Worm (Caenorhabditis elegans) whole organism, L1 larva: ENCODE results near the gene F10C2.4.

Experiments
- C04F5.9 ChIP-seq: sonication (generic microtip); optimal IDR thresholded peaks from 2 replicates; lab custom pipeline; 2016; ENCODE audit warnings: missing genetic modification characterization, missing compliant biosample characterization
- C16A3.4 ChIP-seq: fragments of 150-350 bp; optimal IDR thresholded peaks from 2 replicates; lab custom pipeline; 2014; ENCODE audit warnings: missing biosample characterization, missing genetic modification characterization
- F16B12.6 ChIP-seq: fragments of 150-350 bp; optimal IDR thresholded peaks from 2 replicates; lab custom pipeline; 2014; ENCODE audit warnings: missing biosample characterization, missing genetic modification characterization
- Y116A8C.19 ChIP-seq: sonication (generic microtip); optimal IDR thresholded peaks from 2 replicates; lab custom pipeline; 2016; ENCODE audit warnings: missing compliant biosample characterization, missing genetic modification characterization, borderline replicate concordance
- aha-1 ChIP-seq: fragments of 150-350 bp; optimal IDR thresholded peaks from 2 replicates; lab custom pipeline; 2014; ENCODE audit warnings: missing biosample characterization, missing genetic modification characterization
- aly-2 ChIP-seq: fragments of 150-350 bp; optimal IDR thresholded peaks from 2 replicates; lab custom pipeline; 2014; ENCODE audit warnings: missing biosample characterization, missing genetic modification characterization
- blmp-1 ChIP-seq: fragments of 150-350 bp; optimal IDR thresholded peaks from 2 replicates; lab custom pipeline; 2014; ENCODE audit warnings: missing biosample characterization, missing genetic modification characterization
- ceh-82 ChIP-seq, 3 experiments: fragments of 150-350 bp in 1 of 3; sonication (generic microtip) in 2 of 3; optimal IDR thresholded peaks; 2 replicates each; lab custom pipeline; 2014 to 2017; ENCODE audit warnings: missing biosample characterization in 3 of 3, missing genetic modification characterization in 3 of 3
- ceh-88 ChIP-seq: fragments of 200-800 bp; sonication (Bioruptor generic); IDR thresholded peaks from 2 replicates; pipeline ENCODE4 v1.3.6; 2022; ENCODE audit warnings: missing genetic modification characterization, missing compliant biosample characterization
- ceh-90 ChIP-seq: sonication (generic microtip); optimal IDR thresholded peaks from 2 replicates; lab custom pipeline; 2016; ENCODE audit warnings: missing genetic modification characterization, missing compliant biosample characterization
- ces-1 ChIP-seq: fragments of 150-350 bp; optimal IDR thresholded peaks from 2 replicates; lab custom pipeline; 2014; ENCODE audit warnings: missing biosample characterization, missing genetic modification reagents, missing genetic modification characterization
- dpl-1 ChIP-seq, 3 experiments: fragments of 150-350 bp in 2 of 3; sonication (generic microtip) in 1 of 3; optimal IDR thresholded peaks; 2 replicates each; lab custom pipeline; 2014 to 2017; ENCODE audit warnings: missing biosample characterization in 3 of 3, missing genetic modification characterization in 3 of 3, missing genetic modification reagents in 3 of 3
- dsc-1 ChIP-seq: sonication (generic microtip); optimal IDR thresholded peaks from 2 replicates; lab custom pipeline; 2016; ENCODE audit warnings: mild to moderate bottlenecking, missing genetic modification characterization, missing compliant biosample characterization
- efl-3 ChIP-seq: fragments of 200-800 bp; sonication (Bioruptor generic); optimal IDR thresholded peaks from 2 replicates; lab custom pipeline; 2018; ENCODE audit warnings: mild to moderate bottlenecking, missing genetic modification characterization, missing compliant biosample characterization
- egl-13 ChIP-seq: sonication (generic microtip); optimal IDR thresholded peaks from 2 replicates; lab custom pipeline; 2016; ENCODE audit warnings: missing genotype, missing genetic modification reagents, missing genetic modification characterization, missing compliant biosample characterization
- elt-3 ChIP-seq, 6 experiments: fragments of 150-350 bp in 1 of 6; sonication (generic microtip); optimal IDR thresholded peaks; 2 replicates each; lab custom pipeline; 2017 to 2018; ENCODE audit warnings: missing biosample characterization in 6 of 6, missing genetic modification characterization in 6 of 6, inconsistent platforms in 1 of 6
- fkh-10 ChIP-seq: sonication (generic microtip); optimal IDR thresholded peaks from 2 replicates; lab custom pipeline; 2017; ENCODE audit warnings: missing biosample characterization, missing genetic modification reagents, missing genetic modification characterization
- fkh-4 ChIP-seq: sonication (generic microtip); optimal IDR thresholded peaks from 2 replicates; lab custom pipeline; 2016; ENCODE audit warnings: missing compliant biosample characterization, missing genetic modification characterization, borderline replicate concordance
- fos-1 ChIP-seq: fragments of 150-350 bp; optimal IDR thresholded peaks from 2 replicates; lab custom pipeline; 2014; ENCODE audit warnings: missing biosample characterization, missing genetic modification characterization
- hlh-17 ChIP-seq: fragments of 200-800 bp; sonication (Bioruptor generic); optimal IDR thresholded peaks from 2 replicates; lab custom pipeline; 2018; ENCODE audit warnings: missing genetic modification characterization, mild to moderate bottlenecking, missing compliant biosample characterization, moderate library complexity, borderline replicate concordance
- jun-1 ChIP-seq: fragments of 150-350 bp; optimal IDR thresholded peaks from 2 replicates; lab custom pipeline; 2014; ENCODE audit warnings: missing biosample characterization, missing genetic modification reagents, missing genetic modification characterization
- lin-14 ChIP-seq: fragments of 200-800 bp; sonication (Bioruptor generic); optimal IDR thresholded peaks from 2 replicates; lab custom pipeline; 2018; ENCODE audit warnings: mild to moderate bottlenecking, missing genetic modification characterization, moderate library complexity, missing compliant biosample characterization
- lin-15B ChIP-seq: fragments of 150-350 bp; sonication (generic microtip); optimal IDR thresholded peaks from 3 replicates; lab custom pipeline; 2014; ENCODE audit warnings: missing biosample characterization, missing genetic modification characterization
- lir-3 ChIP-seq: sonication (generic microtip); optimal IDR thresholded peaks from 2 replicates; lab custom pipeline; 2016; ENCODE audit warnings: mild to moderate bottlenecking, missing genetic modification characterization, moderate library complexity, missing compliant biosample characterization; ENCODE audit not compliant: poor library complexity
- lsy-2 ChIP-seq, 2 experiments: fragments of 150-350 bp; optimal IDR thresholded peaks; 2 replicates each; lab custom pipeline; 2014; ENCODE audit warnings: missing biosample characterization in 2 of 2, missing genetic modification characterization in 2 of 2
- mef-2 ChIP-seq: fragments of 150-350 bp; optimal IDR thresholded peaks from 2 replicates; lab custom pipeline; 2014; ENCODE audit warnings: missing biosample characterization, missing genetic modification characterization
- mep-1 ChIP-seq: fragments of 150-350 bp; optimal IDR thresholded peaks from 2 replicates; lab custom pipeline; 2014; ENCODE audit warnings: missing biosample characterization, missing genetic modification characterization
- nhr-11 ChIP-seq: fragments of 150-350 bp; optimal IDR thresholded peaks from 2 replicates; lab custom pipeline; 2014; ENCODE audit warnings: missing biosample characterization, missing genetic modification characterization
- nhr-19 ChIP-seq: fragments of 200-800 bp; sonication (Bioruptor generic); conservative IDR thresholded peaks from 2 replicates; pipeline ENCODE4 v1.3.6; 2022; ENCODE audit warnings: missing genetic modification characterization, missing compliant biosample characterization
- nhr-20 ChIP-seq: sonication (generic microtip); optimal IDR thresholded peaks from 2 replicates; lab custom pipeline; 2016; ENCODE audit warnings: mild to moderate bottlenecking, missing genetic modification characterization, missing compliant biosample characterization
- nhr-237 ChIP-seq: fragments of 150-350 bp; optimal IDR thresholded peaks from 2 replicates; lab custom pipeline; 2014; ENCODE audit warnings: missing biosample characterization, missing genetic modification characterization
- nhr-28 ChIP-seq: fragments of 150-350 bp; optimal IDR thresholded peaks from 2 replicates; lab custom pipeline; 2014; ENCODE audit warnings: missing biosample characterization, missing genetic modification characterization
- nhr-47 ChIP-seq: sonication (generic microtip); optimal IDR thresholded peaks from 2 replicates; lab custom pipeline; 2016; ENCODE audit warnings: mild to moderate bottlenecking, missing genetic modification characterization, moderate library complexity, missing compliant biosample characterization
- nhr-71 ChIP-seq: sonication (generic microtip); optimal IDR thresholded peaks from 2 replicates; lab custom pipeline; 2016; ENCODE audit warnings: mild to moderate bottlenecking, missing genetic modification characterization, moderate library complexity, missing compliant biosample characterization
- nhr-77 ChIP-seq: fragments of 150-350 bp; optimal IDR thresholded peaks from 2 replicates; lab custom pipeline; 2014; ENCODE audit warnings: missing biosample characterization, missing genetic modification characterization
- nhr-84 ChIP-seq: sonication (generic microtip); optimal IDR thresholded peaks from 2 replicates; lab custom pipeline; 2017; ENCODE audit warnings: missing biosample characterization, missing genetic modification characterization
- nhr-85 ChIP-seq: sonication (generic microtip); peaks from one replicate; lab custom pipeline; 2016; ENCODE audit warnings: missing genetic modification characterization, inconsistent platforms, missing compliant biosample characterization
- pqm-1 ChIP-seq: sonication (generic microtip); optimal IDR thresholded peaks from 3 replicates; lab custom pipeline; 2017; ENCODE audit warnings: missing biosample characterization, missing genetic modification characterization
- rnt-1 ChIP-seq: sonication (generic microtip); optimal IDR thresholded peaks from 2 replicates; lab custom pipeline; 2016; ENCODE audit warnings: mild to moderate bottlenecking, missing genetic modification characterization, moderate library complexity, missing compliant biosample characterization
- skn-1 ChIP-seq: fragments of 150-350 bp; optimal IDR thresholded peaks from 2 replicates; lab custom pipeline; 2014; ENCODE audit warnings: missing biosample characterization, missing genetic modification characterization
- snu-23 ChIP-seq: sonication (generic microtip); optimal IDR thresholded peaks from 2 replicates; lab custom pipeline; 2016; ENCODE audit warnings: missing genetic modification characterization, missing compliant biosample characterization
- sox-4 ChIP-seq: sonication (generic microtip); optimal IDR thresholded peaks from 2 replicates; lab custom pipeline; 2016; ENCODE audit warnings: missing genetic modification characterization, missing compliant biosample characterization
- tbx-2 ChIP-seq: sonication (generic microtip); optimal IDR thresholded peaks from 2 replicates; lab custom pipeline; 2016; ENCODE audit warnings: missing genetic modification characterization, missing compliant biosample characterization
- tlp-1 ChIP-seq: fragments of 150-350 bp; optimal IDR thresholded peaks from 2 replicates; lab custom pipeline; 2014; ENCODE audit warnings: missing biosample characterization, missing genetic modification characterization
- unc-130 ChIP-seq: fragments of 150-350 bp; optimal IDR thresholded peaks from 2 replicates; lab custom pipeline; 2017; ENCODE audit warnings: missing biosample characterization, missing genetic modification characterization, inconsistent platforms
- unc-30 ChIP-seq: sonication (generic microtip); optimal IDR thresholded peaks from 2 replicates; lab custom pipeline; 2017; ENCODE audit warnings: missing biosample characterization, missing genetic modification characterization
- unc-62 ChIP-seq: fragments of 150-350 bp; optimal IDR thresholded peaks from 2 replicates; lab custom pipeline; 2014; ENCODE audit warnings: missing biosample characterization, missing genetic modification reagents, missing genetic modification characterization
- unc-86 ChIP-seq: sonication (generic microtip); optimal IDR thresholded peaks from 2 replicates; lab custom pipeline; 2016; ENCODE audit warnings: missing genetic modification characterization, missing compliant biosample characterization
- vab-15 ChIP-seq: sonication (generic microtip); optimal IDR thresholded peaks from 2 replicates; lab custom pipeline; 2017; ENCODE audit warnings: missing genotype, mild to moderate bottlenecking, missing genetic modification characterization, missing compliant biosample characterization
- xbp-1 ChIP-seq: sonication (generic microtip); optimal IDR thresholded peaks from 2 replicates; lab custom pipeline; 2016; ENCODE audit warnings: missing genetic modification characterization, missing compliant biosample characterization
- zag-1 ChIP-seq: fragments of 150-350 bp; optimal IDR thresholded peaks from 2 replicates; lab custom pipeline; 2014; ENCODE audit warnings: missing biosample characterization, missing genetic modification characterization
- ztf-4 ChIP-seq: fragments of 150-350 bp; optimal IDR thresholded peaks from 2 replicates; lab custom pipeline; 2014; ENCODE audit warnings: missing biosample characterization, missing genetic modification characterization

Gene F10C2.4

DNA sequence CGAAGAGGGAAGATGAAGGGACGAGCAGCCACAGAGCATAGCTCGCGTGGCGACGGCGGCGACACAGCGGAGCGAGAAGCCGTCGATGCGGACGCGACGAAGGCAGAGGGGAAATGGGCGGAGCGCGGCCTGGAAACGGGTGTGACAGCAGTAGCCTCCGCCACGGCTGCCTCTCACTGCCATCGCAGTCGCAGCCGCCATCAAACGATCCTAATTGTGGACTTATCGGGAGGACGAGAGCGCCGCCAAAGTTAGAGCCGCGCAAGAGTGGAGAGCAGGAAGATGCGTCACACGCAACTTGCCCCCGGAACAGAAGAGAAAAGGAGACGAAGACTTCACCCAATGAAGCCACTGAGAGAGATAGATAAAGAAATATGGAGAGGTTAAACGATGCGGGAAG is 17.1 kb upstream of the F10C2.4 start (continued):
- TF ChIP-seq nhr-20 (tag; lab: Kevin White, UChicago) (no peak), C16A3.4 (tag; lab: Kevin White, UChicago) (no peak), tbx-2 (tag; lab: Kevin White, UChicago) (peak; percentile 53), rnt-1 (tag; lab: Kevin White, UChicago) (no peak), aly-2 (tag; lab: Kevin White, UChicago) (no peak), fos-1 (tag; lab: Kevin White, UChicago) (no peak), unc-30 (tag; lab: Kevin White, UChicago) (no peak), nhr-11 (tag; lab: Kevin White, UChicago) (no peak), unc-86 (peak; percentile 67), snu-23 (GFP tag; lab: Kevin White, UChicago) (peak; percentile 15), F16B12.6 (tag; lab: Kevin White, UChicago) (no peak), fkh-10 (GFP tag; lab: Kevin White, UChicago) (peak; percentile 71), ztf-4 (tag; lab: Kevin White, UChicago) (peak; percentile 9), dsc-1 (tag; lab: Kevin White, UChicago) (peak; percentile 20), mep-1 (tag; lab: Kevin White, UChicago) (peak; percentile 2), Y116A8C.19 (tag; lab: Kevin White, UChicago) (no peak)
- TF ChIP-seq, all 84 proteins: peak for 22

DNA sequence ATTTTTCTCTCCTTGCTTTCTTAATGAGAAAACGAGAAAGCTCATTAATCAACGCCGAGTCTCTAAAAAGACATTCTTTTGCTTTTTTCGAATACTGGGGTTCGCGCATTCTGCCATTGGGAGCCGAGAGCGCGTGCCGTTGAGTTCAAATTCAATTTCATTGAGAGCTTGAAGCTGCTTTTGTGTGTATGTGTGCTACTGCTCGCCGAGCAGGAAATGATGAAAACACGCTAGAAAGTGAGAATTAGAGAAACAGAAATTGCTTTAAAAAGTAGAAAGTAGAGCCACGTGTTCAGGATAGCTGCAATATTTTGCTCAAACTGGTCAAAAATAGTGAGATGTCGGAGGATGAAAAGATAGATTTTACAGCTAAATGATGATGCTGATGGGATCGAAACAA is 15.7 kb upstream of the F10C2.4 start:
- TF ChIP-seq Y116A8C.19 (tag; lab: Kevin White, UChicago) (no peak), aha-1 (no peak), unc-62 (no peak), egl-13 (tag; lab: Kevin White, UChicago) (peak; percentile 10), fkh-4 (tag; lab: Kevin White, UChicago) (no peak), lin-15B (no peak), unc-86 (no peak), ceh-90 (tag; lab: Kevin White, UChicago) (no peak), snu-23 (GFP tag; lab: Kevin White, UChicago) (peak; percentile 1), nhr-19 (GFP tag; lab: Robert Waterston, UW) (no peak), ces-1 (no peak), ceh-82 (tag; optimal IDR thresholded peaks at IDR 0.05; lab: Kevin White, UChicago) (peak in 1 of 3 experiments; percentile 36), nhr-28 (tag; lab: Kevin White, UChicago) (no peak), lir-3 (tag; lab: Kevin White, UChicago) (no peak), nhr-85 (tag; lab: Kevin White, UChicago) (no peak), skn-1 (tag; lab: Kevin White, UChicago) (peak; percentile 2), sox-4 (tag; lab: Kevin White, UChicago) (no peak), tbx-2 (tag; lab: Kevin White, UChicago) (no peak), zag-1 (tag; lab: Kevin White, UChicago) (no peak), lsy-2 (tag; optimal IDR thresholded peaks at IDR 0.05; lab: Kevin White, UChicago) (peak in 1 of 2 experiments; percentile 33), ceh-88 (GFP tag; lab: Robert Waterston, UW) (no peak), unc-130 (tag; lab: Kevin White, UChicago) (no peak), vab-15 (tag; lab: Kevin White, UChicago) (no peak), lin-14 (GFP tag; lab: Kevin White, UChicago) (peak; percentile 87), nhr-84 (tag; lab: Kevin White, UChicago) (no peak), nhr-47 (tag; lab: Kevin White, UChicago) (no peak), nhr-11 (tag; lab: Kevin White, UChicago) (no peak), mef-2 (tag; lab: Kevin White, UChicago) (no peak), jun-1 (tag; lab: Kevin White, UChicago) (no peak), blmp-1 (tag; lab: Kevin White, UChicago) (no peak), efl-3 (GFP tag; lab: Kevin White, UChicago) (no peak), pqm-1 (tag; lab: Kevin White, UChicago) (no peak), xbp-1 (no peak), unc-30 (tag; lab: Kevin White, UChicago) (no peak), C04F5.9 (tag; lab: Kevin White, UChicago) (no peak), hlh-17 (GFP tag; lab: Kevin White, UChicago) (no peak), elt-3 (tag; optimal IDR thresholded peaks at IDR 0.05; lab: Kevin White, UChicago) (no peak), nhr-71 (tag; lab: Kevin White, UChicago) (peak; percentile 46), aly-2 (tag; lab: Kevin White, UChicago) (no peak), tlp-1 (no peak), dpl-1 (GFP tag; optimal IDR thresholded peaks at IDR 0.05; lab: Kevin White, UChicago) (peak in 1 of 3 experiments; percentile 6), nhr-77 (tag; lab: Kevin White, UChicago) (no peak), nhr-237 (no peak)
